Fruit fly (Drosophila melanogaster) whole organism, embryonic: ENCODE data around the gene Ca-Ma2d.
A peak's percentile ranks its signal among the peaks of the same experiment; 100 is the strongest.

Experiments used
- B-H1 ChIP-seq: fragments of 200-800 bp; sonication (Bioruptor generic); IDR thresholded peaks from 3 replicates; pipeline ENCODE4 v1.3.6; 2022; ENCODE audit warnings: missing biosample characterization, missing genetic modification characterization
- Bdp1 ChIP-seq: fragments of 200-800 bp; sonication (Bioruptor generic); optimal IDR thresholded peaks from 3 replicates; lab custom pipeline; 2016; ENCODE audit warnings: missing biosample characterization, missing genetic modification characterization
- CG10565 ChIP-seq: fragments of 200-800 bp; sonication (Bioruptor generic); optimal IDR thresholded peaks from 3 replicates; lab custom pipeline; 2016; ENCODE audit warnings: missing biosample characterization, mild to moderate bottlenecking, missing genetic modification characterization
- CG11398 ChIP-seq: fragments of 200-800 bp; sonication (Bioruptor generic); optimal IDR thresholded peaks from 2 replicates; lab custom pipeline; 2016; ENCODE audit warnings: missing biosample characterization, missing genetic modification characterization
- CG13296 ChIP-seq: fragments of 200-800 bp; sonication (Bioruptor generic); optimal IDR thresholded peaks from 3 replicates; lab custom pipeline; 2018; ENCODE audit warnings: missing biosample characterization, mild to moderate bottlenecking, missing genetic modification characterization
- CG14050 ChIP-seq: fragments of 200-800 bp; sonication (Bioruptor generic); IDR thresholded peaks from 3 replicates; pipeline ENCODE4 v1.3.6; 2022; ENCODE audit warnings: missing biosample characterization, missing genetic modification characterization
- CG14860 ChIP-seq: fragments of 200-800 bp; sonication (Bioruptor generic); IDR thresholded peaks from 3 replicates; pipeline ENCODE4 v1.3.6; 2022; ENCODE audit warnings: missing biosample characterization, missing genetic modification characterization; ENCODE audit not compliant: partially characterized antibody
- CG15269 ChIP-seq: fragments of 200-800 bp; sonication (Bioruptor generic); optimal IDR thresholded peaks from 2 replicates; lab custom pipeline; 2018; ENCODE audit warnings: missing biosample characterization, mild to moderate bottlenecking, missing genetic modification characterization, moderate library complexity
- CG1529 ChIP-seq: fragments of 200-800 bp; sonication (Bioruptor generic); optimal IDR thresholded peaks from 3 replicates; lab custom pipeline; 2018; ENCODE audit warnings: missing biosample characterization, missing genetic modification characterization
- CG16813 ChIP-seq: fragments of 200-800 bp; sonication (Bioruptor generic); IDR thresholded peaks from 3 replicates; pipeline ENCODE4 v1.3.6; 2022; ENCODE audit warnings: missing biosample characterization, missing genetic modification characterization; ENCODE audit not compliant: partially characterized antibody
- CG18599 ChIP-seq: fragments of 200-800 bp; sonication (Bioruptor generic); optimal IDR thresholded peaks from 3 replicates; lab custom pipeline; 2017; ENCODE audit warnings: missing biosample characterization, missing genetic modification characterization, mild to moderate bottlenecking, moderate library complexity, missing genetic modification reagents
- CG18764 ChIP-seq: fragments of 200-800 bp; sonication (Bioruptor generic); optimal IDR thresholded peaks from 3 replicates; lab custom pipeline; 2016; ENCODE audit warnings: missing biosample characterization, missing genetic modification characterization
- CG2120 ChIP-seq: fragments of 200-800 bp; sonication (Bioruptor generic); optimal IDR thresholded peaks from 3 replicates; lab custom pipeline; 2016; ENCODE audit warnings: missing biosample characterization, missing genetic modification characterization
- CG2129 ChIP-seq: fragments of 200-800 bp; sonication (Bioruptor generic); IDR thresholded peaks from 2 replicates; pipeline ENCODE4 v1.3.6; 2022; ENCODE audit warnings: missing biosample characterization, missing genetic modification characterization; ENCODE audit not compliant: partially characterized antibody
- CG2875 ChIP-seq: fragments of 200-800 bp; sonication (Bioruptor generic); optimal IDR thresholded peaks from 2 replicates; lab custom pipeline; 2017; ENCODE audit warnings: missing biosample characterization, mild to moderate bottlenecking, missing genetic modification characterization, missing genetic modification reagents
- CG31365 ChIP-seq: fragments of 200-800 bp; sonication (Bioruptor generic); optimal IDR thresholded peaks from 2 replicates; lab custom pipeline; 2018; ENCODE audit warnings: missing biosample characterization, mild to moderate bottlenecking, missing genetic modification characterization
- CG33213 ChIP-seq: fragments of 200-800 bp; sonication (Bioruptor generic); optimal IDR thresholded peaks from 3 replicates; lab custom pipeline; 2016; ENCODE audit warnings: missing biosample characterization, missing genetic modification characterization
- CG3995 ChIP-seq: fragments of 200-800 bp; sonication (Bioruptor generic); optimal IDR thresholded peaks from 3 replicates; lab custom pipeline; 2016; ENCODE audit warnings: missing biosample characterization, missing genetic modification characterization
- CG4360 ChIP-seq: fragments of 200-800 bp; sonication (Bioruptor generic); IDR thresholded peaks from 2 replicates; pipeline ENCODE4 v1.3.6; 2022; ENCODE audit warnings: missing biosample characterization, missing genetic modification characterization
- CG4617 ChIP-seq: fragments of 200-800 bp; sonication (Bioruptor generic); optimal IDR thresholded peaks from 3 replicates; lab custom pipeline; 2016; ENCODE audit warnings: missing biosample characterization, missing genetic modification characterization, borderline replicate concordance
- CG7556 ChIP-seq: fragments of 200-800 bp; sonication (Bioruptor generic); optimal IDR thresholded peaks from 2 replicates; lab custom pipeline; 2017; ENCODE audit warnings: missing biosample characterization, mild to moderate bottlenecking, missing genetic modification characterization
- CG8290 ChIP-seq, 3 experiments: fragments of 200-800 bp; sonication (Bioruptor generic); optimal IDR thresholded peaks; 2 replicates each; lab custom pipeline; 2016 to 2019; ENCODE audit warnings: missing biosample characterization in 3 of 3, missing genetic modification characterization in 3 of 3, mild to moderate bottlenecking in 2 of 3, moderate library complexity in 1 of 3
- CoRest ChIP-seq: fragments of 200-800 bp; sonication (Bioruptor generic); optimal IDR thresholded peaks from 3 replicates; lab custom pipeline; 2018; ENCODE audit warnings: missing biosample characterization, mild to moderate bottlenecking, missing genetic modification characterization, moderate library complexity
- Dfd ChIP-seq, 2 experiments: fragments of >200 bp; optimal IDR thresholded peaks; 2 replicates each; lab custom pipeline; 2017; ENCODE audit warnings: missing biosample characterization in 2 of 2, missing genetic modification characterization in 2 of 2
- HHEX ChIP-seq: fragments of 200-800 bp; sonication (Bioruptor generic); optimal IDR thresholded peaks from 3 replicates; lab custom pipeline; 2017; ENCODE audit warnings: missing biosample characterization, mild to moderate bottlenecking, missing genetic modification characterization, missing genetic modification reagents
- Mrtf ChIP-seq: fragments of 200-800 bp; sonication (Bioruptor generic); IDR thresholded peaks from 3 replicates; pipeline ENCODE4 v1.3.6; 2022; ENCODE audit warnings: missing biosample characterization, missing genetic modification characterization
- NfI ChIP-seq: fragments of 200-800 bp; sonication (Bioruptor generic); optimal IDR thresholded peaks from 3 replicates; lab custom pipeline; 2018; ENCODE audit warnings: missing biosample characterization, mild to moderate bottlenecking, missing genetic modification characterization, moderate library complexity
- Sox100B ChIP-seq: fragments of 200-800 bp; sonication (Bioruptor generic); optimal IDR thresholded peaks from 3 replicates; lab custom pipeline; 2018; ENCODE audit warnings: missing biosample characterization, mild to moderate bottlenecking, missing genetic modification characterization
- Sry-δ ChIP-seq: fragments of 200-800 bp; sonication (Bioruptor generic); optimal IDR thresholded peaks from 2 replicates; lab custom pipeline; 2016; ENCODE audit warnings: missing biosample characterization, missing genetic modification characterization
- TFAM ChIP-seq: fragments of 200-800 bp; sonication (Bioruptor generic); optimal IDR thresholded peaks from 2 replicates; lab custom pipeline; 2017; ENCODE audit warnings: missing biosample characterization, missing genetic modification characterization, inconsistent platforms
- Vsx1 ChIP-seq: fragments of 200-800 bp; sonication (Bioruptor generic); optimal IDR thresholded peaks from 2 replicates; lab custom pipeline; 2017; ENCODE audit warnings: missing biosample characterization, mild to moderate bottlenecking, missing genetic modification characterization, missing genetic modification reagents
- br ChIP-seq: fragments of >200 bp; optimal IDR thresholded peaks from 2 replicates; lab custom pipeline; 2017
- corto ChIP-seq: fragments of 200-800 bp; sonication (Bioruptor generic); optimal IDR thresholded peaks from 2 replicates; lab custom pipeline; 2016; ENCODE audit warnings: missing biosample characterization, mild to moderate bottlenecking, missing genetic modification characterization, moderate library complexity
- crc ChIP-seq: fragments of 200-800 bp; sonication (Bioruptor generic); optimal IDR thresholded peaks from 2 replicates; lab custom pipeline; 2016; ENCODE audit warnings: missing biosample characterization, missing genetic modification characterization
- fd3F ChIP-seq: fragments of 200-800 bp; sonication (Bioruptor generic); optimal IDR thresholded peaks from 2 replicates; lab custom pipeline; 2018; ENCODE audit warnings: missing biosample characterization, mild to moderate bottlenecking, missing genetic modification characterization, moderate library complexity
- fru ChIP-seq: fragments of >200 bp; optimal IDR thresholded peaks from 2 replicates; lab custom pipeline; 2017
- gcm ChIP-seq: fragments of 200-800 bp; sonication (Bioruptor generic); optimal IDR thresholded peaks from 2 replicates; lab custom pipeline; 2019; ENCODE audit warnings: missing biosample characterization, mild to moderate bottlenecking, missing genetic modification characterization, moderate library complexity
- grau ChIP-seq: fragments of 200-800 bp; optimal IDR thresholded peaks from 3 replicates; lab custom pipeline; 2019; ENCODE audit warnings: missing biosample characterization, mild to moderate bottlenecking, missing genetic modification characterization, moderate library complexity
- grn ChIP-seq: fragments of 200-800 bp; sonication (Bioruptor generic); optimal IDR thresholded peaks from 3 replicates; lab custom pipeline; 2017; ENCODE audit warnings: missing biosample characterization, missing genetic modification characterization
- hb ChIP-seq: fragments of 200-800 bp; sonication (Bioruptor generic); IDR thresholded peaks from 3 replicates; pipeline ENCODE4 v1.3.6; 2022; ENCODE audit warnings: missing biosample characterization, missing genetic modification characterization; ENCODE audit not compliant: partially characterized antibody
- maf-S ChIP-seq: fragments of 200-800 bp; sonication (Bioruptor generic); optimal IDR thresholded peaks from 2 replicates; lab custom pipeline; 2016; ENCODE audit warnings: missing biosample characterization, missing genetic modification characterization
- nerfin-1 ChIP-seq: fragments of 200-800 bp; sonication (Bioruptor generic); optimal IDR thresholded peaks from 3 replicates; lab custom pipeline; 2019; ENCODE audit warnings: missing biosample characterization, mild to moderate bottlenecking, missing genetic modification characterization, moderate library complexity
- nerfin-2 ChIP-seq: fragments of 200-800 bp; sonication (Bioruptor generic); IDR thresholded peaks from 2 replicates; pipeline ENCODE4 v1.3.6; 2022; ENCODE audit warnings: missing biosample characterization, missing genetic modification characterization; ENCODE audit not compliant: partially characterized antibody
- nom ChIP-seq: fragments of 200-800 bp; sonication (Bioruptor generic); optimal IDR thresholded peaks from 2 replicates; lab custom pipeline; 2017; ENCODE audit warnings: missing biosample characterization, missing genetic modification characterization, mild to moderate bottlenecking, moderate library complexity, missing genetic modification reagents
- pb ChIP-seq: fragments of 200-800 bp; sonication (Bioruptor generic); optimal IDR thresholded peaks from 3 replicates; lab custom pipeline; 2016; ENCODE audit warnings: missing biosample characterization, missing genetic modification characterization
- sd ChIP-seq: fragments of 200-800 bp; sonication (Bioruptor generic); optimal IDR thresholded peaks from 3 replicates; lab custom pipeline; 2018; ENCODE audit warnings: missing biosample characterization, mild to moderate bottlenecking, missing genetic modification characterization, moderate library complexity
- sens ChIP-seq: fragments of 200-800 bp; sonication (Bioruptor generic); peaks from one replicate; lab custom pipeline; 2016; ENCODE audit warnings: missing biosample characterization, missing genetic modification characterization
- stwl ChIP-seq: fragments of 200-800 bp; sonication (Bioruptor generic); optimal IDR thresholded peaks from 3 replicates; lab custom pipeline; 2018; ENCODE audit warnings: missing biosample characterization, mild to moderate bottlenecking, missing genetic modification characterization, moderate library complexity
- zen ChIP-seq: fragments of 200-800 bp; sonication (Bioruptor generic); optimal IDR thresholded peaks from 3 replicates; lab custom pipeline; 2018; ENCODE audit warnings: missing biosample characterization, mild to moderate bottlenecking, missing genetic modification characterization, moderate library complexity

The Ca-Ma2d gene

DNA sequence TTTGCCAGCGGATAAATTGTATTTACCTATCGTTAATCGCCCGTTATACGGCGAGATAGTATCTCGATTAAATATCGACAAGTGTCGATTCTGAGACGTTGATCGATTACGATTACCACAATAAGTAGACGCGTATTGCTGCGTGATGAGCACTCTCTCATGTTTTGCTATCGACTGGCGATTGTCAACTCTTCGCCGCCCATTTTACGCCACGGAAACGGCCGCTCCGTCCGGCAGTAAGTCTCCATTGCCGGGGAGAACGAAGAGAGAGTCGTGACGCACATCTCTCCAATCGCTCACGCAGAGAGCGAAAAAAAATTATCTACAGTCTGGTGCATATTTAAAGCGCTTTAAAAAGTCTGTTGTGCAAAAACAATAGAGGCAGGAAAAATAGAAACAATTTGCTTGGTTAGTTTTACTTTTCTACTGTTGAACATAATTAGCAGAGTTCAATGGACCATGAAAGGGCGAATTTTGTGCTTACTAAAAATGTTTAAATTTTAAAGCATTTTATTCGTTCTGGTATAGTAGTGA, 20.4 kb downstream of the Ca-Ma2d start, which contains the start of gene CG46309 (continued):
- TF ChIP-seq stwl (tag; lab: Kevin White, UChicago) (peak; percentile 96), hb (GFP tag; lab: Robert Waterston, UW) (peak; percentile 89; the same call in 2 of the 3 replicates), Dfd (GFP tag; optimal IDR thresholded peaks at IDR 0.05; lab: Kevin White, UChicago) (no peak), gcm (no peak), CG15269 (tag; lab: Kevin White, UChicago) (no peak), pb (no peak), CG33213 (no peak), br (no peak), grn (GFP tag; lab: Kevin White, UChicago) (peak; percentile 79), sd (tag; lab: Kevin White, UChicago) (no peak), zen (tag; lab: Kevin White, UChicago) (no peak), CG14050 (GFP tag; lab: Robert Waterston, UW) (peak; percentile 23; the same call in 1 of the 3 replicates), CG13296 (GFP tag; lab: Kevin White, UChicago) (peak; percentile 33), TFAM (no peak), NfI (GFP tag; lab: Kevin White, UChicago) (no peak), crc (peak; percentile 38), corto (no peak), Sox100B (GFP tag; lab: Kevin White, UChicago) (peak; percentile 33), Mrtf (GFP tag; lab: Robert Waterston, UW) (no peak), CG3995 (GFP tag; lab: Kevin White, UChicago) (no peak), CG18599 (GFP tag; lab: Kevin White, UChicago) (peak; percentile 0), maf-S (GFP tag; lab: Kevin White, UChicago) (no peak), CG2120 (GFP tag; lab: Kevin White, UChicago) (peak; percentile 74), Sry-δ (GFP tag; lab: Kevin White, UChicago) (peak; percentile 39), CG10565 (GFP tag; lab: Kevin White, UChicago) (no peak), nom (GFP tag; lab: Kevin White, UChicago) (peak; percentile 17), B-H1 (no peak), CG4617 (GFP tag; lab: Kevin White, UChicago) (no peak), CoRest (tag; lab: Kevin White, UChicago) (peak; percentile 19), fru (lab: Kevin White, UChicago) (no peak), CG2129 (GFP tag; lab: Robert Waterston, UW) (peak; percentile 33), CG18764 (GFP tag; lab: Kevin White, UChicago) (no peak), nerfin-1 (no peak), fd3F (GFP tag; lab: Kevin White, UChicago) (peak; percentile 13), CG7556 (peak; percentile 50), CG14860 (GFP tag; lab: Robert Waterston, UW) (peak; percentile 95), CG16813 (peak; percentile 89; the same call in 2 of the 3 replicates), Vsx1 (GFP tag; lab: Kevin White, UChicago) (peak; percentile 2), HHEX (GFP tag; lab: Kevin White, UChicago) (peak; percentile 51), CG31365 (tag; lab: Kevin White, UChicago) (no peak), grau (tag; lab: Kevin White, UChicago) (peak; percentile 60), nerfin-2 (GFP tag; lab: Robert Waterston, UW) (peak; percentile 99), sens (peak; percentile 85), CG8290 (GFP tag; optimal IDR thresholded peaks at IDR 0.05; lab: Kevin White, UChicago) (peak; percentile 94), CG8290 (tag; optimal IDR thresholded peaks at IDR 0.05; lab: Kevin White, UChicago) (peak; percentile 76 to 90), Bdp1 (no peak), CG4360 (GFP tag; lab: Robert Waterston, UW) (no peak), CG2875 (GFP tag; lab: Kevin White, UChicago) (peak; percentile 19), CG11398 (peak; percentile 9), CG1529 (no peak)
